Worm (Caenorhabditis elegans) whole organism, early embryonic: Measurements from ENCODE around the gene wdr-83.

Experiments
- ama-1 ChIP-seq: fragments of 150-350 bp; optimal IDR thresholded peaks from 2 replicates; lab custom pipeline; 2014
- ceh-36 ChIP-seq: sonication (generic microtip); optimal IDR thresholded peaks from 2 replicates; lab custom pipeline; 2016; ENCODE audit warnings: missing genetic modification characterization, inconsistent platforms, missing compliant biosample characterization
- tbx-37 ChIP-seq: fragments of 200-800 bp; sonication (Bioruptor generic); conservative IDR thresholded peaks from 2 replicates; pipeline ENCODE4 v1.3.6; 2022; ENCODE audit warnings: missing genetic modification reagents, missing genetic modification characterization, missing compliant biosample characterization
- tra-4 ChIP-seq: sonication (generic microtip); optimal IDR thresholded peaks from 2 replicates; lab custom pipeline; 2017; ENCODE audit warnings: missing genetic modification characterization, missing compliant biosample characterization

DNA sequence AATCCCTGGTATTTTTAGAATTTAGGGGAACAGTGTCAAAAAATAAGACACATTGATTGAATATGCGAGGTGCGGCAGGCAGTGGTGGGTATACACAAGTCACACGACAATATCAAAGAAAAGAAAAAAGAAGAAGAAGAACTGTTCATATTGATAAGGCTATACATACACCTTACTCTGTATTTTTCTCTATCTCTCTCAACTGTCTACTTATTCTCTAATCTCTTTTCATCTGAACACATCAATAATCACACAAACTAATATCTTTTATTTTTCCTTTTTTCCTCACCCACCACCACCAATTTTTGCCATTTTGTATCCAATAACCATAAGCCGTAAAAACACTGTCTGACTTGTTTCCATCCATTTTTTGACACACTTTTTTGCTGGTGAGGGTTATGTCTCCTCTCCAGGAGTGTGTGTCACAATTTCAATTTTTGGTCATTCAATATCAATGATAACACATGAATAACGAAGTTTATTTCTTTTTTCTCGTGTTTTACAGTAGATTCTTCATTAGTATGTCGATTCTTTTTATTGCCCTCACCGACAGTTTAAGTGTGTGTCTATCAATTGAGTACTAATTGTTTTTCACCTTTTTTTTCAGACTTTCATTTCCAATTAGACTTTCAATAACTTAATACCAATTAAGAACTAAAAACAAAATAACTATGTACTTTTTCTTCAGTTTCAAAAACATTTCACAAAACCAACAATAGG, 12.0 kb downstream of the wdr-83 start:
- TF ChIP-seq ama-1 (lab: Kevin White, UChicago) (no peak), tbx-37 (GFP tag; lab: Robert Waterston, UW) (no peak), tra-4 (tag; lab: Kevin White, UChicago) (no peak), ceh-36 (no peak)
